Worm (Caenorhabditis elegans) whole organism, L4 larva: ENCODE data around the gene F07C6.4.

Source experiments
- F26F4.8 ChIP-seq: fragments of 200-800 bp; sonication (Bioruptor generic); conservative IDR thresholded peaks from 2 replicates; pipeline ENCODE4 v1.3.6; 2022; ENCODE audit warnings: missing genetic modification characterization, missing compliant biosample characterization
- F37D6.2 ChIP-seq: sonication (generic microtip); optimal IDR thresholded peaks from 2 replicates; lab custom pipeline; 2016; ENCODE audit warnings: mild to moderate bottlenecking, missing genetic modification characterization, missing compliant biosample characterization
- F49E8.2 ChIP-seq: sonication (generic microtip); optimal IDR thresholded peaks from 2 replicates; lab custom pipeline; 2016; ENCODE audit warnings: missing compliant biosample characterization, mild to moderate bottlenecking, missing genetic modification characterization, borderline replicate concordance
- R02D3.7 ChIP-seq: fragments of 150-350 bp; sonication (generic microtip); optimal IDR thresholded peaks from 3 replicates; lab custom pipeline; 2014; ENCODE audit warnings: missing biosample characterization, missing genetic modification characterization
- T26A8.4 ChIP-seq: fragments of 200-800 bp; sonication (Bioruptor generic); IDR thresholded peaks from 2 replicates; pipeline ENCODE4 v1.3.6; 2022; ENCODE audit warnings: missing genetic modification characterization, missing compliant biosample characterization
- Y48G9A.11 ChIP-seq: fragments of 200-800 bp; sonication (Bioruptor generic); IDR thresholded peaks from 2 replicates; pipeline ENCODE4 v1.3.6; 2022; ENCODE audit warnings: missing genetic modification reagents, missing genetic modification characterization, missing compliant biosample characterization
- Y5F2A.4 ChIP-seq: fragments of 200-800 bp; sonication (Bioruptor generic); optimal IDR thresholded peaks from 2 replicates; lab custom pipeline; 2018; ENCODE audit warnings: mild to moderate bottlenecking, missing genetic modification characterization, missing compliant biosample characterization
- aly-2 ChIP-seq: sonication (generic microtip); optimal IDR thresholded peaks from 2 replicates; lab custom pipeline; 2018; ENCODE audit warnings: missing biosample characterization, missing genetic modification characterization
- attf-4 ChIP-seq: sonication (generic microtip); optimal IDR thresholded peaks from 3 replicates; lab custom pipeline; 2017; ENCODE audit warnings: missing biosample characterization, missing genetic modification characterization
- ceh-28 ChIP-seq: fragments of 150-350 bp; optimal IDR thresholded peaks from 2 replicates; lab custom pipeline; 2014; ENCODE audit warnings: missing biosample characterization, missing genetic modification reagents, missing genetic modification characterization
- ceh-32 ChIP-seq: sonication (generic microtip); optimal IDR thresholded peaks from 2 replicates; lab custom pipeline; 2016; ENCODE audit warnings: mild to moderate bottlenecking, missing genetic modification characterization, missing compliant biosample characterization; ENCODE audit not compliant: poor library complexity
- ctbp-1 ChIP-seq: fragments of 200-800 bp; sonication (Bioruptor generic); IDR thresholded peaks from 2 replicates; pipeline ENCODE4 v1.3.6; 2022; ENCODE audit warnings: missing genetic modification reagents, missing genetic modification characterization, missing compliant biosample characterization
- daf-16 ChIP-seq, 3 experiments: sonication (generic microtip); optimal IDR thresholded peaks; 2 replicates each; lab custom pipeline; 2016 to 2017; ENCODE audit warnings: missing genetic modification characterization in 3 of 3, missing genetic modification reagents in 3 of 3, mild to moderate bottlenecking in 2 of 3, missing compliant biosample characterization in 2 of 3, missing biosample characterization in 1 of 3, moderate library complexity in 1 of 3
- daf-19 ChIP-seq: fragments of 200-800 bp; sonication (Bioruptor generic); conservative IDR thresholded peaks from 2 replicates; pipeline ENCODE4 v1.3.6; 2022; ENCODE audit warnings: missing genetic modification characterization, missing compliant biosample characterization
- daf-8 ChIP-seq: fragments of 200-800 bp; sonication (Bioruptor generic); IDR thresholded peaks from 2 replicates; pipeline ENCODE4 v1.3.6; 2022; ENCODE audit warnings: missing genetic modification characterization, missing compliant biosample characterization
- dmd-6 ChIP-seq: fragments of 200-800 bp; sonication (Bioruptor generic); IDR thresholded peaks from 2 replicates; pipeline ENCODE4 v1.3.6; 2022; ENCODE audit warnings: missing genetic modification reagents, missing genetic modification characterization, missing compliant biosample characterization
- dmd-8 ChIP-seq: fragments of 200-800 bp; sonication (Bioruptor generic); IDR thresholded peaks from 2 replicates; pipeline ENCODE4 v1.3.6; 2022; ENCODE audit warnings: missing genetic modification characterization, missing compliant biosample characterization
- dmd-9 ChIP-seq: fragments of 200-800 bp; sonication (Bioruptor generic); IDR thresholded peaks from 2 replicates; pipeline ENCODE4 v1.3.6; 2022; ENCODE audit warnings: missing genetic modification reagents, missing genetic modification characterization, missing compliant biosample characterization
- dpl-1 ChIP-seq: fragments of 150-350 bp; optimal IDR thresholded peaks from 2 replicates; lab custom pipeline; 2014; ENCODE audit warnings: missing biosample characterization, missing genetic modification reagents, missing genetic modification characterization
- duxl-1 ChIP-seq: sonication (generic microtip); optimal IDR thresholded peaks from 2 replicates; lab custom pipeline; 2016; ENCODE audit warnings: mild to moderate bottlenecking, missing genetic modification characterization, moderate library complexity, missing compliant biosample characterization; ENCODE audit not compliant: poor library complexity
- dve-1 ChIP-seq: sonication (generic microtip); optimal IDR thresholded peaks from 2 replicates; lab custom pipeline; 2017; ENCODE audit warnings: antibody characterized with exemption, mild to moderate bottlenecking, missing genetic modification characterization, missing compliant biosample characterization; ENCODE audit not compliant: insufficient read depth
- egl-43 ChIP-seq: fragments of 200-800 bp; sonication (Bioruptor generic); IDR thresholded peaks from 2 replicates; pipeline ENCODE4 v1.3.6; 2022; ENCODE audit warnings: missing genetic modification reagents, missing genetic modification characterization, missing compliant biosample characterization
- fkh-10 ChIP-seq: fragments of 150-350 bp; optimal IDR thresholded peaks from 2 replicates; lab custom pipeline; 2014; ENCODE audit warnings: missing biosample characterization, missing genetic modification reagents, missing genetic modification characterization
- hmg-1.1 ChIP-seq: fragments of 200-800 bp; sonication (Bioruptor generic); IDR thresholded peaks from 2 replicates; pipeline ENCODE4 v1.3.6; 2022; ENCODE audit warnings: missing genetic modification reagents, missing genetic modification characterization, missing compliant biosample characterization
- lim-7 ChIP-seq: fragments of 200-800 bp; sonication (Bioruptor generic); IDR thresholded peaks from 2 replicates; pipeline ENCODE4 v1.3.6; 2022; ENCODE audit warnings: missing genetic modification characterization, missing compliant biosample characterization
- lin-1 ChIP-seq: fragments of 200-800 bp; sonication (Bioruptor generic); IDR thresholded peaks from 2 replicates; pipeline ENCODE4 v1.3.6; 2022; ENCODE audit warnings: missing genetic modification reagents, missing genetic modification characterization, missing compliant biosample characterization
- lin-13 ChIP-seq: fragments of 150-350 bp; optimal IDR thresholded peaks from 2 replicates; lab custom pipeline; 2014; ENCODE audit warnings: missing biosample characterization, missing genetic modification reagents, missing genetic modification characterization
- lin-29 ChIP-seq: fragments of 200-800 bp; sonication (Bioruptor generic); IDR thresholded peaks from 2 replicates; pipeline ENCODE4 v1.3.6; 2022; ENCODE audit warnings: missing genetic modification reagents, missing genetic modification characterization, missing compliant biosample characterization
- lin-38 ChIP-seq: fragments of 200-800 bp; sonication (Bioruptor generic); IDR thresholded peaks from 2 replicates; pipeline ENCODE4 v1.3.6; 2022; ENCODE audit warnings: missing genetic modification reagents, missing genetic modification characterization, missing compliant biosample characterization
- lir-3 ChIP-seq: sonication (generic microtip); optimal IDR thresholded peaks from 2 replicates; lab custom pipeline; 2016; ENCODE audit warnings: mild to moderate bottlenecking, missing genetic modification characterization, missing compliant biosample characterization
- madf-9 ChIP-seq: fragments of 200-800 bp; sonication (Bioruptor generic); conservative IDR thresholded peaks from 2 replicates; pipeline ENCODE4 v1.3.6; 2022; ENCODE audit warnings: missing genetic modification reagents, missing genetic modification characterization, missing compliant biosample characterization
- mdt-29 ChIP-seq: fragments of 200-800 bp; sonication (Bioruptor generic); IDR thresholded peaks from 2 replicates; pipeline ENCODE4 v1.3.6; 2022; ENCODE audit warnings: missing genetic modification reagents, missing genetic modification characterization, missing compliant biosample characterization
- mep-1 ChIP-seq: fragments of 150-350 bp; sonication (generic microtip); optimal IDR thresholded peaks from 3 replicates; lab custom pipeline; 2014; ENCODE audit warnings: missing biosample characterization, missing genetic modification characterization
- mes-2 ChIP-seq: sonication (generic microtip); optimal IDR thresholded peaks from 2 replicates; lab custom pipeline; 2016; ENCODE audit warnings: missing genotype, mild to moderate bottlenecking, missing genetic modification characterization, missing compliant biosample characterization; ENCODE audit not compliant: poor library complexity, severe bottlenecking
- nhr-10 ChIP-seq: fragments of 150-350 bp; optimal IDR thresholded peaks from 2 replicates; lab custom pipeline; 2014; ENCODE audit warnings: missing biosample characterization, missing genetic modification characterization
- nhr-11 ChIP-seq: fragments of 150-350 bp; optimal IDR thresholded peaks from 2 replicates; lab custom pipeline; 2014; ENCODE audit warnings: missing biosample characterization, missing genetic modification characterization
- nhr-237 ChIP-seq: sonication (generic microtip); optimal IDR thresholded peaks from 2 replicates; lab custom pipeline; 2017; ENCODE audit warnings: missing biosample characterization, missing genetic modification characterization
- nhr-48 ChIP-seq: sonication (generic microtip); optimal IDR thresholded peaks from 2 replicates; lab custom pipeline; 2016; ENCODE audit warnings: mild to moderate bottlenecking, missing genetic modification characterization, missing compliant biosample characterization
- nhr-6 ChIP-seq: fragments of 150-350 bp; optimal IDR thresholded peaks from 2 replicates; lab custom pipeline; 2014; ENCODE audit warnings: missing biosample characterization, missing genetic modification characterization
- nhr-77 ChIP-seq: fragments of 150-350 bp; optimal IDR thresholded peaks from 2 replicates; lab custom pipeline; 2014; ENCODE audit warnings: missing biosample characterization, missing genetic modification characterization
- php-3 ChIP-seq: fragments of 200-800 bp; sonication (Bioruptor generic); IDR thresholded peaks from 2 replicates; pipeline ENCODE4 v1.3.6; 2022; ENCODE audit warnings: missing genetic modification reagents, missing genetic modification characterization, missing compliant biosample characterization
- rbr-2 ChIP-seq: sonication (generic microtip); optimal IDR thresholded peaks from 2 replicates; lab custom pipeline; 2016; ENCODE audit warnings: missing genotype, missing genetic modification characterization, missing compliant biosample characterization
- saeg-2 ChIP-seq: fragments of 200-800 bp; sonication (Bioruptor generic); IDR thresholded peaks from 2 replicates; pipeline ENCODE4 v1.3.6; 2022; ENCODE audit warnings: missing genetic modification reagents, missing genetic modification characterization, missing compliant biosample characterization
- sdz-12 ChIP-seq: fragments of 200-800 bp; sonication (Bioruptor generic); optimal IDR thresholded peaks from 2 replicates; lab custom pipeline; 2018; ENCODE audit warnings: mild to moderate bottlenecking, missing genetic modification characterization, missing compliant biosample characterization
- skn-1 ChIP-seq: fragments of 150-350 bp; optimal IDR thresholded peaks from 2 replicates; lab custom pipeline; 2014; ENCODE audit warnings: missing biosample characterization, missing genetic modification characterization
- snpc-1.2 ChIP-seq: fragments of 200-800 bp; sonication (Bioruptor generic); IDR thresholded peaks from 2 replicates; pipeline ENCODE4 v1.3.6; 2022; ENCODE audit warnings: missing genetic modification reagents, missing genetic modification characterization, missing compliant biosample characterization
- spr-3 ChIP-seq: fragments of 200-800 bp; sonication (Bioruptor generic); optimal IDR thresholded peaks from 2 replicates; lab custom pipeline; 2018; ENCODE audit warnings: mild to moderate bottlenecking, missing genetic modification characterization, missing compliant biosample characterization
- tra-1 ChIP-seq: fragments of 200-800 bp; sonication (Bioruptor generic); IDR thresholded peaks from 2 replicates; pipeline ENCODE4 v1.3.6; 2022; ENCODE audit warnings: missing genetic modification reagents, missing genetic modification characterization, missing compliant biosample characterization
- unc-62 ChIP-seq, 3 experiments: fragments of 150-350 bp in 1 of 3; sonication (generic microtip); optimal IDR thresholded peaks in 2 of 3; peaks in 1 of 3; 1 replicate in 1 of 3; 2 replicates in 2 of 3; lab custom pipeline; 2014 to 2017; ENCODE audit warnings: missing biosample characterization in 3 of 3, missing genetic modification characterization in 3 of 3, missing genetic modification reagents in 3 of 3, missing genotype in 1 of 3
- zag-1 ChIP-seq: fragments of 150-350 bp; optimal IDR thresholded peaks from 2 replicates; lab custom pipeline; 2014; ENCODE audit warnings: missing biosample characterization, missing genetic modification characterization
- zip-11 ChIP-seq: fragments of 200-800 bp; sonication (Bioruptor generic); IDR thresholded peaks from 2 replicates; pipeline ENCODE4 v1.3.6; 2022; ENCODE audit warnings: missing genetic modification characterization, missing compliant biosample characterization

F07C6.4 gene

DNA sequence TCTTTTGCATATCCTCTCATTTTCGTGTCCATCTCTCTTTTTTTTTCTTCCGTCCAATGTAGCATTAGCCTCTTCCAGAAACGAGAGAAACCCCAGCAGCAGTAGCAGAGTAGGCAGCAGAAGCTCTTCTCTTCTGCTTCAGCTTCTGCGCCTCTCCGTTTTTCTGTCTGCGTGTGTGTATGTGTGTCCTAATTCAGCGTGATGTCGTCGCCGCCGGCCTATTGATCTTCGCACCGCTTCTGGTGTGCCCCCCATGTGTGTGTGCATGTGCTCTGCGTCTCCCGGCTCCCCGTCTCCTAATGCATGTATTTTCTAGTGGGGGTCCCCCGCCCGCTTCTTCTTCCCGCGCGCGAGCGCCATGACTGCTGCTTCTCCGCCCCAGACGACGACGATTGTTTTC, 34.3 kb upstream of the F07C6.4 start (continued):
- TF ChIP-seq F49E8.2 (no peak), skn-1 (tag; lab: Kevin White, UChicago) (no peak), daf-16 (GFP tag; optimal IDR thresholded peaks at IDR 0.05; lab: Kevin White, UChicago) (no peak), daf-16 (tag; optimal IDR thresholded peaks at IDR 0.05; lab: Kevin White, UChicago) (no peak), Y48G9A.11 (GFP tag; lab: Robert Waterston, UW) (no peak), lir-3 (tag; lab: Kevin White, UChicago) (no peak), nhr-237 (no peak), dmd-6 (GFP tag; lab: Robert Waterston, UW) (no peak; the same call in 1 of the 2 replicates), ctbp-1 (peak; percentile 74), dmd-9 (GFP tag; lab: Robert Waterston, UW) (no peak), R02D3.7 (no peak), mdt-29 (GFP tag; lab: Robert Waterston, UW) (0 out of 2 replicates have a peak, but pooled peaks have one; percentile 15), egl-43 (GFP tag; lab: Robert Waterston, UW) (peak; percentile 85), spr-3 (no peak), lin-1 (no peak), F37D6.2 (tag; lab: Kevin White, UChicago) (peak; percentile 72), tra-1 (GFP tag; lab: Robert Waterston, UW) (0 out of 2 replicates have a peak, but pooled peaks have one; percentile 16), lin-13 (GFP tag; lab: Kevin White, UChicago) (no peak), unc-62 (GFP tag; optimal IDR thresholded peaks at IDR 0.05 in 1 of 2; lab: Kevin White, UChicago) (peak in 1 of 2 experiments; percentile 93), unc-62 (tag; optimal IDR thresholded peaks at IDR 0.05; lab: Kevin White, UChicago) (no peak), hmg-1.1 (GFP tag; lab: Robert Waterston, UW) (peak; percentile 85), ceh-28 (tag; lab: Kevin White, UChicago) (no peak), nhr-11 (tag; lab: Kevin White, UChicago) (no peak), daf-19 (GFP tag; lab: Robert Waterston, UW) (no peak), nhr-77 (tag; lab: Kevin White, UChicago) (no peak), mep-1 (tag; lab: Kevin White, UChicago) (peak; percentile 75), T26A8.4 (no peak), snpc-1.2 (GFP tag; lab: Robert Waterston, UW) (no peak), nhr-10 (tag; lab: Kevin White, UChicago) (no peak), php-3 (GFP tag; lab: Robert Waterston, UW) (no peak), Y5F2A.4 (GFP tag; lab: Kevin White, UChicago) (no peak), saeg-2 (GFP tag; lab: Robert Waterston, UW) (no peak), sdz-12 (no peak), dmd-8 (GFP tag; lab: Robert Waterston, UW) (no peak), daf-8 (GFP tag; lab: Robert Waterston, UW) (no peak), lin-38 (GFP tag; lab: Robert Waterston, UW) (no peak), aly-2 (tag; lab: Kevin White, UChicago) (no peak), lin-29 (GFP tag; lab: Robert Waterston, UW) (no peak), zag-1 (tag; lab: Kevin White, UChicago) (no peak), lim-7 (no peak), F26F4.8 (GFP tag; lab: Robert Waterston, UW) (0 out of 2 replicates have a peak, but pooled peaks have one; percentile 38), mes-2 (tag; lab: Kevin White, UChicago) (no peak), ceh-32 (tag; lab: Kevin White, UChicago) (no peak), nhr-48 (tag; lab: Kevin White, UChicago) (no peak), attf-4 (tag; lab: Kevin White, UChicago) (no peak), zip-11 (GFP tag; lab: Robert Waterston, UW) (no peak), rbr-2 (tag; lab: Kevin White, UChicago) (peak; percentile 84), nhr-6 (tag; lab: Kevin White, UChicago) (no peak), dpl-1 (GFP tag; lab: Kevin White, UChicago) (peak; percentile 21), madf-9 (GFP tag; lab: Robert Waterston, UW) (no peak), dve-1 (tag; lab: Kevin White, UChicago) (no peak), duxl-1 (tag; lab: Kevin White, UChicago) (no peak), fkh-10 (GFP tag; lab: Kevin White, UChicago) (peak; percentile 60)
